Worm (Caenorhabditis elegans) whole organism, young adult: ENCODE data around the gene Y41E3.1.

Experiments used
- B0019.2 ChIP-seq: fragments of 200-800 bp; sonication (Bioruptor generic); conservative IDR thresholded peaks from 2 replicates; pipeline ENCODE4 v1.3.6; 2022; ENCODE audit warnings: missing genetic modification reagents, missing genetic modification characterization, missing compliant biosample characterization
- B0261.1 ChIP-seq: sonication (generic microtip); optimal IDR thresholded peaks from 2 replicates; lab custom pipeline; 2016; ENCODE audit warnings: mild to moderate bottlenecking, missing genetic modification characterization, moderate library complexity, missing compliant biosample characterization
- B0336.3 ChIP-seq: fragments of 200-800 bp; sonication (Bioruptor generic); IDR thresholded peaks from 2 replicates; pipeline ENCODE4 v1.3.6; 2022; ENCODE audit warnings: missing genetic modification characterization, missing compliant biosample characterization
- D2030.7 ChIP-seq: fragments of 200-800 bp; sonication (Bioruptor generic); IDR thresholded peaks from 2 replicates; pipeline ENCODE4 v1.3.6; 2022; ENCODE audit warnings: missing genetic modification reagents, missing genetic modification characterization, missing compliant biosample characterization
- F10E7.11 ChIP-seq: sonication (generic microtip); optimal IDR thresholded peaks from 2 replicates; lab custom pipeline; 2017; ENCODE audit warnings: mild to moderate bottlenecking, missing genetic modification characterization, moderate library complexity, missing compliant biosample characterization
- F22D6.2 ChIP-seq: sonication (generic microtip); optimal IDR thresholded peaks from 2 replicates; lab custom pipeline; 2016; ENCODE audit warnings: mild to moderate bottlenecking, missing genetic modification characterization, missing compliant biosample characterization
- F33H1.4 ChIP-seq: fragments of 200-800 bp; sonication (Bioruptor generic); IDR thresholded peaks from 2 replicates; pipeline ENCODE4 v1.3.6; 2022; ENCODE audit warnings: missing genetic modification reagents, missing genetic modification characterization, missing compliant biosample characterization
- F49E8.2 ChIP-seq: sonication (generic microtip); optimal IDR thresholded peaks from 3 replicates; lab custom pipeline; 2017; ENCODE audit warnings: missing genetic modification characterization, mild to moderate bottlenecking, missing compliant biosample characterization, antibody characterized with exemption, moderate library complexity; ENCODE audit not compliant: insufficient read depth
- F55B11.4 ChIP-seq: sonication (generic microtip); optimal IDR thresholded peaks from 2 replicates; lab custom pipeline; 2016; ENCODE audit warnings: missing compliant biosample characterization, missing genetic modification characterization, borderline replicate concordance; ENCODE audit not compliant: insufficient read depth
- Y56A3A.18 ChIP-seq: fragments of 200-800 bp; sonication (Bioruptor generic); IDR thresholded peaks from 2 replicates; pipeline ENCODE4 v1.3.6; 2022; ENCODE audit warnings: missing genetic modification reagents, missing genetic modification characterization, missing compliant biosample characterization
- Y95B8A.8 ChIP-seq: fragments of 200-800 bp; sonication (Bioruptor generic); IDR thresholded peaks from 2 replicates; pipeline ENCODE4 v1.3.6; 2022; ENCODE audit warnings: missing genetic modification reagents, missing genetic modification characterization, missing compliant biosample characterization
- attf-6 ChIP-seq: fragments of 200-800 bp; sonication (Bioruptor generic); IDR thresholded peaks from 2 replicates; pipeline ENCODE4 v1.3.6; 2022; ENCODE audit warnings: missing genetic modification reagents, missing genetic modification characterization, missing compliant biosample characterization
- cebp-1 ChIP-seq, 2 experiments: fragments of 200-800 bp in 1 of 2; sonication (Bioruptor generic) in 1 of 2; sonication (generic microtip) in 1 of 2; IDR thresholded peaks in 1 of 2; optimal IDR thresholded peaks in 1 of 2; 2 replicates each; pipeline versions ENCODE4 v1.3.6 to Lab custom; 2017 to 2022; ENCODE audit warnings: missing compliant biosample characterization in 2 of 2, missing genetic modification characterization in 2 of 2, mild to moderate bottlenecking in 1 of 2, missing genetic modification reagents in 1 of 2, moderate library complexity in 1 of 2
- ceh-91 ChIP-seq: fragments of 200-800 bp; sonication (Bioruptor generic); IDR thresholded peaks from 2 replicates; pipeline ENCODE4 v1.3.6; 2022; ENCODE audit warnings: missing genetic modification reagents, missing genetic modification characterization, missing compliant biosample characterization
- dpl-1 ChIP-seq: fragments of 150-350 bp; optimal IDR thresholded peaks from 2 replicates; lab custom pipeline; 2014; ENCODE audit warnings: missing biosample characterization, missing genetic modification reagents, missing genetic modification characterization
- efl-1 ChIP-seq: fragments of 150-350 bp; optimal IDR thresholded peaks from 2 replicates; lab custom pipeline; 2014; ENCODE audit warnings: missing biosample characterization, missing genetic modification reagents, missing genetic modification characterization
- egl-44 ChIP-seq: fragments of 200-800 bp; sonication (Bioruptor generic); IDR thresholded peaks from 2 replicates; pipeline ENCODE4 v1.3.6; 2022; ENCODE audit warnings: missing genetic modification reagents, missing genetic modification characterization, missing compliant biosample characterization
- him-1 ChIP-seq: sonication (generic microtip); optimal IDR thresholded peaks from 2 replicates; lab custom pipeline; 2016; ENCODE audit warnings: missing genotype, missing genetic modification reagents, missing genetic modification characterization, missing compliant biosample characterization
- hlh-26 ChIP-seq: fragments of 200-800 bp; sonication (Bioruptor generic); conservative IDR thresholded peaks from 2 replicates; pipeline ENCODE4 v1.3.6; 2022; ENCODE audit warnings: missing genetic modification reagents, missing genetic modification characterization, missing compliant biosample characterization
- hmg-1.2 ChIP-seq: fragments of 200-800 bp; sonication (Bioruptor generic); IDR thresholded peaks from 2 replicates; pipeline ENCODE4 v1.3.6; 2022; ENCODE audit warnings: missing genetic modification reagents, missing genetic modification characterization, missing compliant biosample characterization
- hmg-20 ChIP-seq: fragments of 200-800 bp; sonication (Bioruptor generic); IDR thresholded peaks from 2 replicates; pipeline ENCODE4 v1.3.6; 2022; ENCODE audit warnings: missing genetic modification reagents, missing genetic modification characterization, missing compliant biosample characterization
- hrde-1 ChIP-seq: sonication (generic microtip); optimal IDR thresholded peaks from 2 replicates; lab custom pipeline; 2016; ENCODE audit warnings: missing genetic modification characterization, mild to moderate bottlenecking, missing compliant biosample characterization, moderate library complexity, missing genotype, missing genetic modification reagents, borderline replicate concordance
- hsf-1 ChIP-seq: fragments of 200-800 bp; sonication (Bioruptor generic); IDR thresholded peaks from 2 replicates; pipeline ENCODE4 v1.3.6; 2022; ENCODE audit warnings: missing genetic modification reagents, missing genetic modification characterization, missing compliant biosample characterization
- lin-35 ChIP-seq, 3 experiments: fragments of 150-350 bp in 2 of 3; sonication (generic microtip) in 1 of 3; optimal IDR thresholded peaks; 2 replicates each; lab custom pipeline; 2014 to 2018; ENCODE audit warnings: missing biosample characterization in 3 of 3, missing genetic modification characterization in 3 of 3, missing genetic modification reagents in 3 of 3
- lin-54 ChIP-seq: fragments of 200-800 bp; sonication (Bioruptor generic); optimal IDR thresholded peaks from 2 replicates; lab custom pipeline; 2018; ENCODE audit warnings: mild to moderate bottlenecking, missing genetic modification characterization, missing compliant biosample characterization
- lir-1 ChIP-seq: fragments of 200-800 bp; sonication (Bioruptor generic); conservative IDR thresholded peaks from 2 replicates; pipeline ENCODE4 v1.3.6; 2022; ENCODE audit warnings: missing genetic modification reagents, missing genetic modification characterization, missing compliant biosample characterization
- lsl-1 ChIP-seq: fragments of 200-800 bp; sonication (Bioruptor generic); optimal IDR thresholded peaks from 2 replicates; lab custom pipeline; 2018; ENCODE audit warnings: mild to moderate bottlenecking, missing genetic modification characterization, moderate library complexity, missing compliant biosample characterization
- madf-6 ChIP-seq: fragments of 200-800 bp; sonication (Bioruptor generic); IDR thresholded peaks from 2 replicates; pipeline ENCODE4 v1.3.6; 2022; ENCODE audit warnings: missing genetic modification reagents, missing genetic modification characterization, missing compliant biosample characterization
- mcd-1 ChIP-seq: fragments of 200-800 bp; sonication (Bioruptor generic); IDR thresholded peaks from 2 replicates; pipeline ENCODE4 v1.3.6; 2022; ENCODE audit warnings: missing genetic modification reagents, missing genetic modification characterization, missing compliant biosample characterization
- nfya-1 ChIP-seq: sonication (generic microtip); optimal IDR thresholded peaks from 2 replicates; lab custom pipeline; 2017; ENCODE audit warnings: antibody characterized with exemption, missing compliant biosample characterization, missing genetic modification characterization, borderline replicate concordance; ENCODE audit not compliant: insufficient read depth
- nfyb-1 ChIP-seq: fragments of 200-800 bp; sonication (Bioruptor generic); IDR thresholded peaks from 2 replicates; pipeline ENCODE4 v1.3.6; 2022; ENCODE audit warnings: missing genetic modification reagents, missing genetic modification characterization, missing compliant biosample characterization
- nhr-27 ChIP-seq: fragments of 200-800 bp; sonication (Bioruptor generic); optimal IDR thresholded peaks from 2 replicates; lab custom pipeline; 2018; ENCODE audit warnings: mild to moderate bottlenecking, missing genetic modification characterization, moderate library complexity, missing compliant biosample characterization
- nhr-80 ChIP-seq: sonication (generic microtip); optimal IDR thresholded peaks from 2 replicates; lab custom pipeline; 2016; ENCODE audit warnings: missing genetic modification characterization, missing compliant biosample characterization
- rcor-1 ChIP-seq: fragments of 200-800 bp; sonication (Bioruptor generic); IDR thresholded peaks from 2 replicates; pipeline ENCODE4 v1.3.6; 2022; ENCODE audit warnings: missing genetic modification reagents, missing genetic modification characterization, missing compliant biosample characterization
- snpc-1.1 ChIP-seq: sonication (generic microtip); optimal IDR thresholded peaks from 2 replicates; lab custom pipeline; 2017; ENCODE audit warnings: missing genetic modification characterization, mild to moderate bottlenecking, missing compliant biosample characterization, antibody characterized with exemption, moderate library complexity, missing genotype, missing genetic modification reagents; ENCODE audit not compliant: insufficient read depth
- snpc-1.3 ChIP-seq: sonication (generic microtip); optimal IDR thresholded peaks from 2 replicates; lab custom pipeline; 2017; ENCODE audit warnings: missing genetic modification characterization, mild to moderate bottlenecking, missing compliant biosample characterization, antibody characterized with exemption, moderate library complexity, missing genotype, missing genetic modification reagents; ENCODE audit not compliant: insufficient read depth
- snpc-3.4 ChIP-seq: sonication (generic microtip); optimal IDR thresholded peaks from 2 replicates; lab custom pipeline; 2017; ENCODE audit warnings: missing genetic modification characterization, mild to moderate bottlenecking, missing compliant biosample characterization, antibody characterized with exemption, moderate library complexity, missing genotype, missing genetic modification reagents
- snpc-4 ChIP-seq, 5 experiments: fragments of 150-350 bp in 1 of 5; sonication (generic microtip) in 4 of 5; optimal IDR thresholded peaks; 2 replicates each; lab custom pipeline; 2014 to 2018; ENCODE audit warnings: missing genetic modification characterization in 5 of 5, missing biosample characterization in 3 of 5, antibody characterized with exemption in 2 of 5, mild to moderate bottlenecking in 2 of 5, missing compliant biosample characterization in 2 of 5, missing genotype in 2 of 5, moderate library complexity in 2 of 5, missing genetic modification reagents in 1 of 5
- tbp1 ChIP-seq: fragments of 200-800 bp; sonication (Bioruptor generic); optimal IDR thresholded peaks from 2 replicates; lab custom pipeline; 2018; ENCODE audit warnings: mild to moderate bottlenecking, missing genetic modification characterization, missing compliant biosample characterization
- tbx-9 ChIP-seq: sonication (generic microtip); optimal IDR thresholded peaks from 2 replicates; lab custom pipeline; 2016; ENCODE audit warnings: borderline replicate concordance, missing genetic modification characterization, inconsistent platforms, missing compliant biosample characterization
- tlf-1 ChIP-seq: fragments of 200-800 bp; sonication (Bioruptor generic); optimal IDR thresholded peaks from 2 replicates; lab custom pipeline; 2018; ENCODE audit warnings: mild to moderate bottlenecking, missing genetic modification characterization, missing compliant biosample characterization
- unc-130 ChIP-seq: sonication (generic microtip); optimal IDR thresholded peaks from 2 replicates; lab custom pipeline; 2016; ENCODE audit warnings: missing genetic modification reagents, missing genetic modification characterization, missing compliant biosample characterization
- ztf-3 ChIP-seq: fragments of 200-800 bp; sonication (Bioruptor generic); optimal IDR thresholded peaks from 2 replicates; lab custom pipeline; 2018; ENCODE audit warnings: mild to moderate bottlenecking, missing genetic modification characterization, missing compliant biosample characterization

Y41E3.1 gene

ce11 chrIV:14959375-14959774 is 701 bp upstream of the Y41E3.1 start:
- TF ChIP-seq lir-1 (GFP tag; lab: Robert Waterston, UW) (no peak), attf-6 (GFP tag; lab: Robert Waterston, UW) (peak; percentile 98), dpl-1 (peak; percentile 88), F49E8.2 (tag; lab: Kevin White, UChicago) (peak; percentile 6), hmg-1.2 (GFP tag; lab: Robert Waterston, UW) (peak; percentile 78), D2030.7 (GFP tag; lab: Robert Waterston, UW) (peak; percentile 59; the same call in 1 of the 2 replicates), F33H1.4 (GFP tag; lab: Robert Waterston, UW) (peak; percentile 68), snpc-1.1 (peak; percentile 39), nfya-1 (tag; lab: Kevin White, UChicago) (no peak), nfyb-1 (GFP tag; lab: Robert Waterston, UW) (peak; percentile 12; the same call in 1 of the 2 replicates), tbx-9 (no peak), hsf-1 (GFP tag; lab: Robert Waterston, UW) (0 out of 2 replicates have a peak, but pooled peaks have one; percentile 6), snpc-3.4 (tag; lab: Kevin White, UChicago) (peak; percentile 33), mcd-1 (GFP tag; lab: Robert Waterston, UW) (peak; percentile 94), snpc-1.3 (peak; percentile 76), nhr-80 (peak; percentile 44), unc-130 (peak; percentile 11), nhr-27 (tag; lab: Kevin White, UChicago) (no peak), lin-35 (GFP tag; optimal IDR thresholded peaks at IDR 0.05; lab: Kevin White, UChicago) (peak in 2 of 3 experiments; percentile 62 to 86), rcor-1 (peak; percentile 62), lsl-1 (peak; percentile 43), B0261.1 (tag; lab: Kevin White, UChicago) (no peak), B0019.2 (GFP tag; lab: Robert Waterston, UW) (no peak), F10E7.11 (tag; lab: Kevin White, UChicago) (no peak), lin-54 (GFP tag; lab: Kevin White, UChicago) (peak; percentile 91), hlh-26 (no peak), snpc-4 (GFP tag; optimal IDR thresholded peaks at IDR 0.05; lab: Kevin White, UChicago) (peak; percentile 94), snpc-4 (tag; optimal IDR thresholded peaks at IDR 0.05; lab: Kevin White, UChicago) (peak; percentile 34 to 97 (median 95)), tlf-1 (GFP tag; lab: Kevin White, UChicago) (peak; percentile 11), tbp1 (GFP tag; lab: Kevin White, UChicago) (peak; percentile 74), efl-1 (peak; percentile 83), hmg-20 (GFP tag; lab: Robert Waterston, UW) (no peak), F22D6.2 (no peak)

ce11 chrIV:14956693-14957281 is 1.9 kb downstream of the Y41E3.1 start:
- TF ChIP-seq hrde-1: peak; percentile 42
- peak; percentile 60 for TF ChIP-seq F49E8.2 (tag; lab: Kevin White, UChicago)
- TF ChIP-seq ztf-3: no peak
- TF ChIP-seq hsf-1 (GFP tag; lab: Robert Waterston, UW): peak; percentile 69
- TF ChIP-seq D2030.7 (GFP tag; lab: Robert Waterston, UW): peak; percentile 65
- TF ChIP-seq madf-6 (GFP tag; lab: Robert Waterston, UW): peak; percentile 38; the same call in 1 of the 2 replicates
- no peak for TF ChIP-seq Y56A3A.18 (GFP tag; lab: Robert Waterston, UW)
- peak; percentile 41; the same call in 1 of the 2 replicates for TF ChIP-seq B0019.2 (GFP tag; lab: Robert Waterston, UW)
- TF ChIP-seq efl-1: peak; percentile 36
- TF ChIP-seq F55B11.4 (tag; lab: Kevin White, UChicago): no peak
- peak; percentile 2 for TF ChIP-seq him-1 (tag; lab: Kevin White, UChicago)
- no peak for TF ChIP-seq B0336.3 (GFP tag; lab: Robert Waterston, UW)
- TF ChIP-seq egl-44 (GFP tag; lab: Robert Waterston, UW): no peak
- TF ChIP-seq cebp-1 (GFP tag; IDR thresholded peaks at IDR 0.05; lab: Robert Waterston, UW): no peak
- peak; percentile 36 for TF ChIP-seq cebp-1 (tag; optimal IDR thresholded peaks at IDR 0.05; lab: Kevin White, UChicago)
- TF ChIP-seq mcd-1 (GFP tag; lab: Robert Waterston, UW): peak; percentile 61
- TF ChIP-seq ceh-91 (GFP tag; lab: Robert Waterston, UW): peak; percentile 42; the same call in 1 of the 2 replicates
- TF ChIP-seq F33H1.4 (GFP tag; lab: Robert Waterston, UW): peak; percentile 87
- TF ChIP-seq nfyb-1 (GFP tag; lab: Robert Waterston, UW): no peak
- 0 out of 2 replicates have a peak, but pooled peaks have one; percentile 39 for TF ChIP-seq Y95B8A.8 (GFP tag; lab: Robert Waterston, UW)
- peak; percentile 42 for TF ChIP-seq lsl-1
